Worm (Caenorhabditis elegans) whole organism, L4 larva: ENCODE data around the gene nlp-20.
A peak's percentile ranks its signal among the peaks of the same experiment; 100 is the strongest.

Experiments
- ZK546.5 ChIP-seq, 2 experiments: sonication (generic microtip); optimal IDR thresholded peaks; 2 replicates each; lab custom pipeline; 2017; ENCODE audit warnings: missing biosample characterization in 2 of 2, missing genetic modification characterization in 2 of 2
- ceh-44 ChIP-seq: fragments of 200-800 bp; sonication (Bioruptor generic); IDR thresholded peaks from 2 replicates; pipeline ENCODE4 v1.3.6; 2022; ENCODE audit warnings: missing genetic modification reagents, missing genetic modification characterization, missing compliant biosample characterization
- daf-12 ChIP-seq: fragments of 150-350 bp; optimal IDR thresholded peaks from 2 replicates; lab custom pipeline; 2014; ENCODE audit warnings: missing biosample characterization, missing genetic modification reagents, missing genetic modification characterization
- hlh-30 ChIP-seq: sonication (generic microtip); optimal IDR thresholded peaks from 2 replicates; lab custom pipeline; 2017; ENCODE audit warnings: antibody characterized with exemption, mild to moderate bottlenecking, missing genetic modification characterization, missing compliant biosample characterization; ENCODE audit not compliant: insufficient read depth
- pqm-1 ChIP-seq: sonication (generic microtip); optimal IDR thresholded peaks from 2 replicates; lab custom pipeline; 2017; ENCODE audit warnings: missing biosample characterization, missing genetic modification characterization
- sdz-12 ChIP-seq: fragments of 200-800 bp; sonication (Bioruptor generic); optimal IDR thresholded peaks from 2 replicates; lab custom pipeline; 2018; ENCODE audit warnings: mild to moderate bottlenecking, missing genetic modification characterization, missing compliant biosample characterization
- unc-130 ChIP-seq: sonication (generic microtip); optimal IDR thresholded peaks from 2 replicates; lab custom pipeline; 2016; ENCODE audit warnings: missing genetic modification reagents, missing genetic modification characterization, missing compliant biosample characterization
- vab-7 ChIP-seq: fragments of 200-800 bp; sonication (Bioruptor generic); IDR thresholded peaks from 2 replicates; pipeline ENCODE4 v1.3.6; 2022; ENCODE audit warnings: missing genetic modification reagents, missing genetic modification characterization, missing compliant biosample characterization
- zag-1 ChIP-seq: fragments of 150-350 bp; optimal IDR thresholded peaks from 2 replicates; lab custom pipeline; 2014; ENCODE audit warnings: missing biosample characterization, missing genetic modification characterization

DNA sequence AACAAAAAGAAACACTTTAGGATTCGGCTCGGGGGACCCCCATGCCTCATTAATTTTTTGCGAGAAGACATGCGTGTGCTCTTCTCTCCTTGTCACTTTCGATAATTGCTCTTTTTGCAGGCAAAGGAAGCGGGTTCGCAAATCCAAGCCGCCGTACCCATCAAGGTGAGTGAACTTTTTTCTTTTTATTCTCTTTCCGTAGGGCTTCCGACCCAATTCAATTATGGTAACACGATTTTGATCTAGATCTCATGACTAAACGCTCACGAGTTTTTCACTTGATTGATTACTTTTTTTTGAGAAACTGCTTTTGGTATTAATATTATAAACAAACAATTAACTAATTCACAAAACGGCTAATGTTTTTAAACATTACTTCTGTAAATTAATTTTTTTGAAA lies 30.3 kb downstream of the nlp-20 start:
- TF ChIP-seq ZK546.5 (tag; optimal IDR thresholded peaks at IDR 0.05; lab: Kevin White, UChicago), result no peak
- no peak for TF ChIP-seq pqm-1 (tag; lab: Kevin White, UChicago)
- TF ChIP-seq vab-7 (GFP tag; lab: Robert Waterston, UW), result no peak
- no peak for TF ChIP-seq zag-1 (tag; lab: Kevin White, UChicago)
- no peak for TF ChIP-seq ceh-44 (GFP tag; lab: Robert Waterston, UW)
- TF ChIP-seq hlh-30 (tag; lab: Kevin White, UChicago), result peak; percentile 15
- no peak for TF ChIP-seq unc-130 (GFP tag; lab: Kevin White, UChicago)
- TF ChIP-seq daf-12, result no peak
- no peak for TF ChIP-seq sdz-12 (GFP tag; lab: Kevin White, UChicago)
